Fruit fly (Drosophila melanogaster): ENCODE measurements around the gene CG31323.

DNA sequence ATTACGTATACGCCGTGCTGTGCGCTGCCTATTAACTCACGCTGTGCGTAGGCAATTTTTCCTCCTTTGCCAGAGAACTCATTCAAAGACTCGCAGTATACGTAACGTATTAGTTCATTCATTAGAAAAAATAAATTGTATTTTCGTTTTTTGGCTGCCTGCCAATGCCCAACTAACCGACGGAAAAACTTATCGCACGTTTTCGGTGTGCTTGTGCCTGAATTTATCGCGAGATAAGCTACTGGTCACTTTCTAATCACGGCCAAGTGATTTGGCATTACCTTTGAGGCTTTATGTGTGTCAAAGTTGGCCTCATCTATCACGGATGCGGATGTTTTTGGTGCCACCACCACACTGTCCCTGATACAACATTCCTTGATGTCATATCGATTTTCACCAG is 42.3 kb downstream of the CG31323 start:
- TF ChIP-seq CG8478 (optimal IDR thresholded peaks at IDR 0.05) (no peak), h (optimal IDR thresholded peaks at IDR 0.05) (no peak)
